Worm (Caenorhabditis elegans) whole organism, early embryonic: Measurements from ENCODE around the gene best-19.

Experiments used
- B0310.2 ChIP-seq: sonication (generic microtip); optimal IDR thresholded peaks from 2 replicates; lab custom pipeline; 2016; ENCODE audit warnings: mild to moderate bottlenecking, missing genetic modification characterization, missing compliant biosample characterization
- F13C5.2 ChIP-seq: sonication (generic microtip); optimal IDR thresholded peaks from 2 replicates; lab custom pipeline; 2017; ENCODE audit warnings: mild to moderate bottlenecking, missing genetic modification characterization, inconsistent platforms, missing compliant biosample characterization
- aly-1 ChIP-seq: sonication (generic microtip); optimal IDR thresholded peaks from 2 replicates; lab custom pipeline; 2016; ENCODE audit warnings: missing genetic modification characterization, missing compliant biosample characterization
- ama-1 ChIP-seq: fragments of 150-350 bp; optimal IDR thresholded peaks from 2 replicates; lab custom pipeline; 2014
- ceh-13 ChIP-seq: fragments of 200-800 bp; sonication (Bioruptor generic); optimal IDR thresholded peaks from 2 replicates; lab custom pipeline; 2018; ENCODE audit warnings: mild to moderate bottlenecking, missing genetic modification characterization, missing compliant biosample characterization
- ceh-36 ChIP-seq: sonication (generic microtip); optimal IDR thresholded peaks from 2 replicates; lab custom pipeline; 2016; ENCODE audit warnings: missing genetic modification characterization, inconsistent platforms, missing compliant biosample characterization
- ets-7 ChIP-seq: sonication (generic microtip); optimal IDR thresholded peaks from 2 replicates; lab custom pipeline; 2016; ENCODE audit warnings: missing genotype, missing genetic modification characterization, missing compliant biosample characterization
- flt-1 ChIP-seq: fragments of 200-800 bp; sonication (Bioruptor generic); IDR thresholded peaks from 2 replicates; pipeline ENCODE4 v1.3.6; 2022; ENCODE audit warnings: missing genetic modification characterization, missing compliant biosample characterization
- hmbx-1 ChIP-seq: sonication (generic microtip); optimal IDR thresholded peaks from 2 replicates; lab custom pipeline; 2016; ENCODE audit warnings: mild to moderate bottlenecking, missing genetic modification characterization, missing compliant biosample characterization
- hmg-4 ChIP-seq: fragments of 200-800 bp; sonication (Bioruptor generic); optimal IDR thresholded peaks from 2 replicates; lab custom pipeline; 2018; ENCODE audit warnings: mild to moderate bottlenecking, missing genetic modification characterization, missing compliant biosample characterization
- pes-1 ChIP-seq: fragments of 200-800 bp; sonication (Bioruptor generic); IDR thresholded peaks from 2 replicates; pipeline ENCODE4 v1.3.6; 2022; ENCODE audit warnings: missing genetic modification reagents, missing genetic modification characterization, missing compliant biosample characterization
- scrt-1 ChIP-seq: fragments of 200-800 bp; sonication (Bioruptor generic); IDR thresholded peaks from 2 replicates; pipeline ENCODE4 v1.3.6; 2022; ENCODE audit warnings: missing genetic modification characterization, missing compliant biosample characterization
- sea-1 ChIP-seq: fragments of 200-800 bp; sonication (Bioruptor generic); conservative IDR thresholded peaks from 2 replicates; pipeline ENCODE4 v1.3.6; 2022; ENCODE audit warnings: missing genetic modification characterization, missing compliant biosample characterization
- tbx-11 ChIP-seq: fragments of 200-800 bp; sonication (Bioruptor generic); IDR thresholded peaks from 2 replicates; pipeline ENCODE4 v1.3.6; 2022; ENCODE audit warnings: missing genetic modification characterization, missing compliant biosample characterization
- tbx-37 ChIP-seq: fragments of 200-800 bp; sonication (Bioruptor generic); conservative IDR thresholded peaks from 2 replicates; pipeline ENCODE4 v1.3.6; 2022; ENCODE audit warnings: missing genetic modification reagents, missing genetic modification characterization, missing compliant biosample characterization
- tra-4 ChIP-seq: sonication (generic microtip); optimal IDR thresholded peaks from 2 replicates; lab custom pipeline; 2017; ENCODE audit warnings: missing genetic modification characterization, missing compliant biosample characterization

The best-19 gene

ce11 chrIV:324759-325158 lies 41.3 kb downstream of the best-19 start, which contains the start of gene drl-1:
TSS of gene drl-1 (plus strand) at chrIV:325059.
- TF ChIP-seq tbx-37 (GFP tag; lab: Robert Waterston, UW) (no peak), sea-1 (no peak), ceh-13 (GFP tag; lab: Kevin White, UChicago) (no peak), tra-4 (no peak), hmbx-1 (tag; lab: Kevin White, UChicago) (no peak), ama-1 (no peak), ceh-36 (tag; lab: Kevin White, UChicago) (no peak), B0310.2 (tag; lab: Kevin White, UChicago) (no peak), F13C5.2 (no peak), hmg-4 (GFP tag; lab: Kevin White, UChicago) (no peak)

- TF ChIP-seq ama-1 = no peak
Measured at ce11 chrIV:325640-326039, 42.2 kb downstream of the best-19 start.

ce11 chrIV:326564-327070 lies 43.2 kb downstream of the best-19 start, which contains the start of gene col-101:
TSS of gene col-101 (minus strand) at chrIV:327020.
- TF ChIP-seq sea-1 (no peak), aly-1 (no peak), ets-7 (tag; lab: Kevin White, UChicago) (no peak), B0310.2 (tag; lab: Kevin White, UChicago) (no peak), flt-1 (no peak), scrt-1 (GFP tag; lab: Robert Waterston, UW) (no peak), hmg-4 (GFP tag; lab: Kevin White, UChicago) (no peak), tbx-37 (GFP tag; lab: Robert Waterston, UW) (no peak), tbx-11 (GFP tag; lab: Robert Waterston, UW) (no peak), F13C5.2 (no peak), pes-1 (GFP tag; lab: Robert Waterston, UW) (no peak), ceh-13 (GFP tag; lab: Kevin White, UChicago) (no peak), tra-4 (no peak), ceh-36 (tag; lab: Kevin White, UChicago) (no peak), ama-1 (no peak)

- TF ChIP-seq ceh-13 (GFP tag; lab: Kevin White, UChicago) = no peak
Measured at ce11 chrIV:330523-330922, 47.1 kb downstream of the best-19 start, which contains the start of gene F18F11.4. TSS of gene F18F11.4 (plus strand) at chrIV:330823.
